Worm (Caenorhabditis elegans) whole organism, L1 larva: Measurements from ENCODE around the gene hil-3.
A peak's percentile ranks its signal among the peaks of the same experiment; 100 is the strongest.

Experiments
- C16A3.4 ChIP-seq: fragments of 150-350 bp; optimal IDR thresholded peaks from 2 replicates; lab custom pipeline; 2014; ENCODE audit warnings: missing biosample characterization, missing genetic modification characterization
- F16B12.6 ChIP-seq: fragments of 150-350 bp; optimal IDR thresholded peaks from 2 replicates; lab custom pipeline; 2014; ENCODE audit warnings: missing biosample characterization, missing genetic modification characterization
- Y116A8C.19 ChIP-seq: sonication (generic microtip); optimal IDR thresholded peaks from 2 replicates; lab custom pipeline; 2016; ENCODE audit warnings: missing compliant biosample characterization, missing genetic modification characterization, borderline replicate concordance
- aha-1 ChIP-seq: fragments of 150-350 bp; optimal IDR thresholded peaks from 2 replicates; lab custom pipeline; 2014; ENCODE audit warnings: missing biosample characterization, missing genetic modification characterization
- alr-1 ChIP-seq: fragments of 200-800 bp; sonication (Bioruptor generic); optimal IDR thresholded peaks from 2 replicates; lab custom pipeline; 2018; ENCODE audit warnings: borderline replicate concordance, mild to moderate bottlenecking, missing genetic modification characterization, missing compliant biosample characterization
- aly-2 ChIP-seq: fragments of 150-350 bp; optimal IDR thresholded peaks from 2 replicates; lab custom pipeline; 2014; ENCODE audit warnings: missing biosample characterization, missing genetic modification characterization
- ceh-8 ChIP-seq: fragments of 200-800 bp; sonication (Bioruptor generic); optimal IDR thresholded peaks from 2 replicates; lab custom pipeline; 2018; ENCODE audit warnings: mild to moderate bottlenecking, missing genetic modification characterization, moderate library complexity, missing compliant biosample characterization
- ceh-82 ChIP-seq, 3 experiments: fragments of 150-350 bp in 1 of 3; sonication (generic microtip) in 2 of 3; optimal IDR thresholded peaks; 2 replicates each; lab custom pipeline; 2014 to 2017; ENCODE audit warnings: missing biosample characterization in 3 of 3, missing genetic modification characterization in 3 of 3
- efl-1 ChIP-seq, 4 experiments: fragments of 150-350 bp; optimal IDR thresholded peaks in 3 of 4; peaks in 1 of 4; 1 replicate in 1 of 4; 2 replicates in 3 of 4; lab custom pipeline; 2014; ENCODE audit warnings: missing biosample characterization in 2 of 4, missing genetic modification characterization in 2 of 4, missing genetic modification reagents in 2 of 4
- egl-13 ChIP-seq: sonication (generic microtip); optimal IDR thresholded peaks from 2 replicates; lab custom pipeline; 2016; ENCODE audit warnings: missing genotype, missing genetic modification reagents, missing genetic modification characterization, missing compliant biosample characterization
- fkh-4 ChIP-seq: sonication (generic microtip); optimal IDR thresholded peaks from 2 replicates; lab custom pipeline; 2016; ENCODE audit warnings: missing compliant biosample characterization, missing genetic modification characterization, borderline replicate concordance
- grh-1 ChIP-seq: fragments of 200-800 bp; sonication (Bioruptor generic); IDR thresholded peaks from 2 replicates; pipeline ENCODE4 v1.3.6; 2022; ENCODE audit warnings: missing genetic modification reagents, missing genetic modification characterization, missing compliant biosample characterization
- hlh-17 ChIP-seq: fragments of 200-800 bp; sonication (Bioruptor generic); optimal IDR thresholded peaks from 2 replicates; lab custom pipeline; 2018; ENCODE audit warnings: missing genetic modification characterization, mild to moderate bottlenecking, missing compliant biosample characterization, moderate library complexity, borderline replicate concordance
- irx-1 ChIP-seq: sonication (generic microtip); optimal IDR thresholded peaks from 2 replicates; lab custom pipeline; 2016; ENCODE audit warnings: missing genetic modification characterization, missing compliant biosample characterization
- isw-1 ChIP-seq: fragments of 200-800 bp; sonication (Bioruptor generic); IDR thresholded peaks from 2 replicates; pipeline ENCODE4 v1.3.6; 2022; ENCODE audit warnings: missing genetic modification characterization, missing compliant biosample characterization
- jun-1 ChIP-seq: fragments of 150-350 bp; optimal IDR thresholded peaks from 2 replicates; lab custom pipeline; 2014; ENCODE audit warnings: missing biosample characterization, missing genetic modification reagents, missing genetic modification characterization
- lin-13 ChIP-seq: fragments of 150-350 bp; optimal IDR thresholded peaks from 2 replicates; lab custom pipeline; 2014; ENCODE audit warnings: missing biosample characterization, missing genetic modification reagents, missing genetic modification characterization
- lin-14 ChIP-seq: fragments of 200-800 bp; sonication (Bioruptor generic); optimal IDR thresholded peaks from 2 replicates; lab custom pipeline; 2018; ENCODE audit warnings: mild to moderate bottlenecking, missing genetic modification characterization, moderate library complexity, missing compliant biosample characterization
- lin-35 ChIP-seq, 2 experiments: fragments of 150-350 bp; optimal IDR thresholded peaks; 2 replicates each; lab custom pipeline; 2014; ENCODE audit warnings: missing biosample characterization in 2 of 2, missing genetic modification characterization in 2 of 2, missing genetic modification reagents in 2 of 2
- lin-39 ChIP-seq: fragments of 150-350 bp; optimal IDR thresholded peaks from 2 replicates; lab custom pipeline; 2014; ENCODE audit warnings: missing biosample characterization, missing genetic modification reagents, missing genetic modification characterization
- lir-3 ChIP-seq: sonication (generic microtip); optimal IDR thresholded peaks from 2 replicates; lab custom pipeline; 2016; ENCODE audit warnings: mild to moderate bottlenecking, missing genetic modification characterization, moderate library complexity, missing compliant biosample characterization; ENCODE audit not compliant: poor library complexity
- lsy-2 ChIP-seq, 2 experiments: fragments of 150-350 bp; optimal IDR thresholded peaks; 2 replicates each; lab custom pipeline; 2014; ENCODE audit warnings: missing biosample characterization in 2 of 2, missing genetic modification characterization in 2 of 2
- mdl-1 ChIP-seq, 2 experiments: fragments of 150-350 bp; optimal IDR thresholded peaks; 2 replicates each; lab custom pipeline; 2014 to 2017; ENCODE audit warnings: missing biosample characterization in 2 of 2, missing genetic modification characterization in 2 of 2, inconsistent platforms in 1 of 2
- mep-1 ChIP-seq: fragments of 150-350 bp; optimal IDR thresholded peaks from 2 replicates; lab custom pipeline; 2014; ENCODE audit warnings: missing biosample characterization, missing genetic modification characterization
- nhr-20 ChIP-seq: sonication (generic microtip); optimal IDR thresholded peaks from 2 replicates; lab custom pipeline; 2016; ENCODE audit warnings: mild to moderate bottlenecking, missing genetic modification characterization, missing compliant biosample characterization
- nhr-47 ChIP-seq: sonication (generic microtip); optimal IDR thresholded peaks from 2 replicates; lab custom pipeline; 2016; ENCODE audit warnings: mild to moderate bottlenecking, missing genetic modification characterization, moderate library complexity, missing compliant biosample characterization
- nhr-71 ChIP-seq: sonication (generic microtip); optimal IDR thresholded peaks from 2 replicates; lab custom pipeline; 2016; ENCODE audit warnings: mild to moderate bottlenecking, missing genetic modification characterization, moderate library complexity, missing compliant biosample characterization
- nhr-77 ChIP-seq: fragments of 150-350 bp; optimal IDR thresholded peaks from 2 replicates; lab custom pipeline; 2014; ENCODE audit warnings: missing biosample characterization, missing genetic modification characterization
- nhr-85 ChIP-seq: sonication (generic microtip); peaks from one replicate; lab custom pipeline; 2016; ENCODE audit warnings: missing genetic modification characterization, inconsistent platforms, missing compliant biosample characterization
- nhr-90 ChIP-seq: sonication (generic microtip); optimal IDR thresholded peaks from 2 replicates; lab custom pipeline; 2016; ENCODE audit warnings: mild to moderate bottlenecking, missing genetic modification characterization, missing compliant biosample characterization; ENCODE audit not compliant: poor library complexity
- rnt-1 ChIP-seq: sonication (generic microtip); optimal IDR thresholded peaks from 2 replicates; lab custom pipeline; 2016; ENCODE audit warnings: mild to moderate bottlenecking, missing genetic modification characterization, moderate library complexity, missing compliant biosample characterization
- skn-1 ChIP-seq: fragments of 150-350 bp; optimal IDR thresholded peaks from 2 replicates; lab custom pipeline; 2014; ENCODE audit warnings: missing biosample characterization, missing genetic modification characterization
- snpc-4 ChIP-seq: fragments of 150-350 bp; optimal IDR thresholded peaks from 2 replicates; lab custom pipeline; 2014; ENCODE audit warnings: missing biosample characterization, missing genetic modification characterization
- snu-23 ChIP-seq: sonication (generic microtip); optimal IDR thresholded peaks from 2 replicates; lab custom pipeline; 2016; ENCODE audit warnings: missing genetic modification characterization, missing compliant biosample characterization
- sox-4 ChIP-seq: sonication (generic microtip); optimal IDR thresholded peaks from 2 replicates; lab custom pipeline; 2016; ENCODE audit warnings: missing genetic modification characterization, missing compliant biosample characterization
- sptf-1 ChIP-seq: fragments of 150-350 bp; optimal IDR thresholded peaks from 2 replicates; lab custom pipeline; 2014; ENCODE audit warnings: missing biosample characterization, missing genetic modification characterization
- sup-37 ChIP-seq: fragments of 200-800 bp; sonication (Bioruptor generic); optimal IDR thresholded peaks from 2 replicates; lab custom pipeline; 2018; ENCODE audit warnings: mild to moderate bottlenecking, missing genetic modification characterization, missing compliant biosample characterization
- swsn-7 ChIP-seq: sonication (generic microtip); optimal IDR thresholded peaks from 2 replicates; lab custom pipeline; 2016; ENCODE audit warnings: missing genetic modification characterization, missing compliant biosample characterization
- tbx-2 ChIP-seq: sonication (generic microtip); optimal IDR thresholded peaks from 2 replicates; lab custom pipeline; 2016; ENCODE audit warnings: missing genetic modification characterization, missing compliant biosample characterization
- unc-130 ChIP-seq: fragments of 150-350 bp; optimal IDR thresholded peaks from 2 replicates; lab custom pipeline; 2017; ENCODE audit warnings: missing biosample characterization, missing genetic modification characterization, inconsistent platforms
- unc-86 ChIP-seq: sonication (generic microtip); optimal IDR thresholded peaks from 2 replicates; lab custom pipeline; 2016; ENCODE audit warnings: missing genetic modification characterization, missing compliant biosample characterization
- unc-98 ChIP-seq: fragments of 200-800 bp; sonication (Bioruptor generic); IDR thresholded peaks from 2 replicates; pipeline ENCODE4 v1.3.6; 2022; ENCODE audit warnings: missing genetic modification characterization, missing compliant biosample characterization
- xbp-1 ChIP-seq: sonication (generic microtip); optimal IDR thresholded peaks from 2 replicates; lab custom pipeline; 2016; ENCODE audit warnings: missing genetic modification characterization, missing compliant biosample characterization
- zag-1 ChIP-seq: fragments of 150-350 bp; optimal IDR thresholded peaks from 2 replicates; lab custom pipeline; 2014; ENCODE audit warnings: missing biosample characterization, missing genetic modification characterization

hil-3 gene

ce11 chrX:8155447-8155877, 3.5 kb upstream of the hil-3 start:
- TF ChIP-seq efl-1 (optimal IDR thresholded peaks at IDR 0.05; lab: Kevin White, UChicago): peak in 1 of 2 experiments; percentile 18
- peak in 1 of 2 experiments; percentile 65 for TF ChIP-seq efl-1 (GFP tag; optimal IDR thresholded peaks at IDR 0.05 in 1 of 2; lab: Kevin White, UChicago)
- TF ChIP-seq lin-13 (GFP tag; lab: Kevin White, UChicago): peak; percentile 7
- peak; percentile 22 for TF ChIP-seq xbp-1 (tag; lab: Kevin White, UChicago)
- TF ChIP-seq lin-14 (GFP tag; lab: Kevin White, UChicago): peak; percentile 2
- peak; percentile 48 for TF ChIP-seq rnt-1 (tag; lab: Kevin White, UChicago)
- TF ChIP-seq C16A3.4 (tag; lab: Kevin White, UChicago): peak; percentile 43
- peak; percentile 16 for TF ChIP-seq jun-1 (tag; lab: Kevin White, UChicago)
- peak in 1 of 3 experiments; percentile 46 for TF ChIP-seq ceh-82 (tag; optimal IDR thresholded peaks at IDR 0.05; lab: Kevin White, UChicago)
- TF ChIP-seq snu-23: peak; percentile 59
- TF ChIP-seq lsy-2 (tag; optimal IDR thresholded peaks at IDR 0.05; lab: Kevin White, UChicago): peak in 1 of 2 experiments; percentile 46
- peak; percentile 8 for TF ChIP-seq mep-1 (tag; lab: Kevin White, UChicago)
- peak; percentile 2 for TF ChIP-seq irx-1 (tag; lab: Kevin White, UChicago)
- TF ChIP-seq unc-130 (tag; lab: Kevin White, UChicago): peak; percentile 1
- TF ChIP-seq nhr-77 (tag; lab: Kevin White, UChicago): peak; percentile 20
- TF ChIP-seq lin-35 (GFP tag; optimal IDR thresholded peaks at IDR 0.05; lab: Kevin White, UChicago): peak; percentile 6 to 48
- peak; percentile 68 for TF ChIP-seq nhr-85 (tag; lab: Kevin White, UChicago)
- TF ChIP-seq mdl-1 (tag; optimal IDR thresholded peaks at IDR 0.05; lab: Kevin White, UChicago): peak in 1 of 2 experiments; percentile 70
- TF ChIP-seq, all 84 proteins: peak for 17; not testable (repeated sequence) for 67

- TF ChIP-seq ceh-8 (GFP tag; lab: Kevin White, UChicago) (no peak), unc-86 (peak; percentile 41), nhr-47 (tag; lab: Kevin White, UChicago) (peak; percentile 49), lir-3 (tag; lab: Kevin White, UChicago) (no peak), Y116A8C.19 (tag; lab: Kevin White, UChicago) (no peak), ceh-82 (tag; optimal IDR thresholded peaks at IDR 0.05; lab: Kevin White, UChicago) (peak in 2 of 3 experiments; percentile 28 to 35), snu-23 (peak; percentile 3), mdl-1 (tag; optimal IDR thresholded peaks at IDR 0.05; lab: Kevin White, UChicago) (peak in 1 of 2 experiments; percentile 4), nhr-77 (tag; lab: Kevin White, UChicago) (no peak), xbp-1 (tag; lab: Kevin White, UChicago) (no peak), lin-39 (tag; lab: Kevin White, UChicago) (no peak), F16B12.6 (tag; lab: Kevin White, UChicago) (no peak), sptf-1 (tag; lab: Kevin White, UChicago) (no peak), rnt-1 (tag; lab: Kevin White, UChicago) (peak; percentile 44), zag-1 (tag; lab: Kevin White, UChicago) (no peak), sox-4 (tag; lab: Kevin White, UChicago) (no peak), nhr-71 (tag; lab: Kevin White, UChicago) (peak; percentile 35), efl-1 (optimal IDR thresholded peaks at IDR 0.05; lab: Kevin White, UChicago) (no peak), efl-1 (GFP tag; optimal IDR thresholded peaks at IDR 0.05 in 1 of 2; lab: Kevin White, UChicago) (peak in 1 of 2 experiments; percentile 82), skn-1 (tag; lab: Kevin White, UChicago) (peak; percentile 35), jun-1 (tag; lab: Kevin White, UChicago) (no peak), swsn-7 (peak; percentile 4), grh-1 (GFP tag; lab: Robert Waterston, UW) (no peak)
- TF ChIP-seq, all 84 proteins: peak for 10
These were observed 3.0 kb upstream of the hil-3 start for ce11 chrX:8155969-8156368.

- no peak for TF ChIP-seq isw-1
- no peak for TF ChIP-seq fkh-4 (tag; lab: Kevin White, UChicago)
- peak; percentile 30 for TF ChIP-seq swsn-7
- TF ChIP-seq alr-1 (tag; lab: Kevin White, UChicago): no peak
- TF ChIP-seq lsy-2 (tag; optimal IDR thresholded peaks at IDR 0.05; lab: Kevin White, UChicago): peak in 1 of 2 experiments; percentile 3
- TF ChIP-seq hlh-17: no peak
- TF ChIP-seq snpc-4 (tag; lab: Kevin White, UChicago): no peak
- peak in 1 of 2 experiments; percentile 57 for TF ChIP-seq lin-35 (GFP tag; optimal IDR thresholded peaks at IDR 0.05; lab: Kevin White, UChicago)
- no peak for TF ChIP-seq egl-13 (tag; lab: Kevin White, UChicago)
- peak; percentile 65 for TF ChIP-seq nhr-20
- TF ChIP-seq aly-2 (tag; lab: Kevin White, UChicago): no peak
- TF ChIP-seq tbx-2: no peak
- no peak for TF ChIP-seq aha-1 (tag; lab: Kevin White, UChicago)
- no peak for TF ChIP-seq lin-13 (GFP tag; lab: Kevin White, UChicago)
- no peak for TF ChIP-seq sup-37 (GFP tag; lab: Kevin White, UChicago)
- no peak for TF ChIP-seq unc-98
- TF ChIP-seq skn-1 (tag; lab: Kevin White, UChicago): peak; percentile 3
- TF ChIP-seq nhr-90 (tag; lab: Kevin White, UChicago): peak; percentile 59
- TF ChIP-seq ceh-82 (tag; optimal IDR thresholded peaks at IDR 0.05; lab: Kevin White, UChicago): peak in 2 of 3 experiments; percentile 6 to 24
- peak; percentile 56 for TF ChIP-seq mep-1 (tag; lab: Kevin White, UChicago)
- TF ChIP-seq mdl-1 (tag; optimal IDR thresholded peaks at IDR 0.05; lab: Kevin White, UChicago): peak in 1 of 2 experiments; percentile 50
- TF ChIP-seq efl-1 (optimal IDR thresholded peaks at IDR 0.05; lab: Kevin White, UChicago): no peak
- peak in 1 of 2 experiments; percentile 29 for TF ChIP-seq efl-1 (GFP tag; optimal IDR thresholded peaks at IDR 0.05 in 1 of 2; lab: Kevin White, UChicago)
- no peak for TF ChIP-seq ceh-8 (GFP tag; lab: Kevin White, UChicago)
These were observed 2.5 kb upstream of the hil-3 start for ce11 chrX:8156502-8156901.
